Fruit fly (Drosophila melanogaster): ENCODE data around the gene CG8064.

Gene CG8064

dm6 chr3R:18244171-18245043 lies 39.1 kb upstream of the CG8064 start (continued):
- no peak for TF ChIP-seq trem (tag; optimal IDR thresholded peaks at IDR 0.05)
- no peak for TF ChIP-seq prd (optimal IDR thresholded peaks at IDR 0.05)
- TF ChIP-seq prd (GFP tag; IDR thresholded peaks at IDR 0.05), result no peak
- TF ChIP-seq CG9876 (GFP tag; optimal IDR thresholded peaks at IDR 0.05), result no peak
- no peak for TF ChIP-seq Awh (GFP tag; IDR thresholded peaks at IDR 0.05)
- TF ChIP-seq ranshi (GFP tag; IDR thresholded peaks at IDR 0.05), result no peak
- TF ChIP-seq CG7357 (GFP tag; IDR thresholded peaks at IDR 0.05), result no peak
- TF ChIP-seq Opbp (GFP tag; IDR thresholded peaks at IDR 0.05; ENCODE audit: partially characterized antibody), result no peak
- TF ChIP-seq croc (GFP tag; conservative IDR thresholded peaks at IDR 0.05), result no peak
- TF ChIP-seq chn (GFP tag; optimal IDR thresholded peaks at IDR 0.05), result no peak
- peak; percentile 100 for TF ChIP-seq crol (GFP tag; IDR thresholded peaks at IDR 0.05)
- TF ChIP-seq z (GFP tag; IDR thresholded peaks at IDR 0.05), result peak; percentile 51; the same call in 1 of the 3 replicates
- no peak for TF ChIP-seq Lhr (GFP tag; optimal IDR thresholded peaks at IDR 0.05)
- peak; percentile 16 for TF ChIP-seq grau (tag; optimal IDR thresholded peaks at IDR 0.05)
- no peak for TF ChIP-seq Max (GFP tag; optimal IDR thresholded peaks at IDR 0.05)
- TF ChIP-seq NFAT (GFP tag; IDR thresholded peaks at IDR 0.05), result peak; percentile 54; the same call in 1 of the 2 replicates
- TF ChIP-seq Pdp1 (GFP tag; optimal IDR thresholded peaks at IDR 0.05), result no peak
- TF ChIP-seq h (optimal IDR thresholded peaks at IDR 0.05), result no peak
- no peak for TF ChIP-seq cato (GFP tag; optimal IDR thresholded peaks at IDR 0.05; ENCODE audit: borderline replicate concordance)
- no peak for TF ChIP-seq ara (GFP tag; IDR thresholded peaks at IDR 0.05)
- TF ChIP-seq Dll (GFP tag; IDR thresholded peaks at IDR 0.05; ENCODE audit: partially characterized antibody), result peak; percentile 41; the same call in 1 of the 4 replicates
- no peak for TF ChIP-seq CG1233 (GFP tag; optimal IDR thresholded peaks at IDR 0.05)
- no peak for TF ChIP-seq hkb (optimal IDR thresholded peaks at IDR 0.05)
- no peak for TF ChIP-seq hkb (GFP tag; IDR thresholded peaks at IDR 0.05)
- peak; percentile 29; the same call in 1 of the 2 replicates for TF ChIP-seq Ptx1 (GFP tag; IDR thresholded peaks at IDR 0.05)
- TF ChIP-seq zf30C (GFP tag; optimal IDR thresholded peaks at IDR 0.05), result no peak
- TF ChIP-seq CG14710 (tag; optimal IDR thresholded peaks at IDR 0.05), result no peak
- no peak for TF ChIP-seq CG7271 (tag; optimal IDR thresholded peaks at IDR 0.05)
- no peak for TF ChIP-seq ase (GFP tag; IDR thresholded peaks at IDR 0.05)
- no peak for TF ChIP-seq CG6654 (GFP tag; optimal IDR thresholded peaks at IDR 0.05)
- no peak for TF ChIP-seq sna (GFP tag; IDR thresholded peaks at IDR 0.05; ENCODE audit: partially characterized antibody)
- TF ChIP-seq CG6272 (GFP tag; IDR thresholded peaks at IDR 0.05), result no peak
- TF ChIP-seq CG8388 (GFP tag; optimal IDR thresholded peaks at IDR 0.05), result peak; percentile 99
- peak; percentile 63 for TF ChIP-seq CG1832 (GFP tag; optimal IDR thresholded peaks at IDR 0.05)
- TF ChIP-seq CG11723 (GFP tag; optimal IDR thresholded peaks at IDR 0.05), result no peak
- TF ChIP-seq CG4424 (GFP tag; optimal IDR thresholded peaks at IDR 0.05), result no peak
- TF ChIP-seq lilli (GFP tag; optimal IDR thresholded peaks at IDR 0.05), result no peak
- peak; percentile 88 for TF ChIP-seq CG8281 (tag; optimal IDR thresholded peaks at IDR 0.05)
- TF ChIP-seq vvl (GFP tag; IDR thresholded peaks at IDR 0.05), result no peak
- TF ChIP-seq CG15696 (tag; optimal IDR thresholded peaks at IDR 0.05), result no peak
- no peak for TF ChIP-seq gt (GFP tag; IDR thresholded peaks at IDR 0.05)
- no peak for TF ChIP-seq Antp (GFP tag; optimal IDR thresholded peaks at IDR 0.05)
- no peak for TF ChIP-seq CG13624 (GFP tag; optimal IDR thresholded peaks at IDR 0.05)
- no peak for TF ChIP-seq en (GFP tag; optimal IDR thresholded peaks at IDR 0.05)
- TF ChIP-seq CG7839 (tag; optimal IDR thresholded peaks at IDR 0.05), result no peak
- TF ChIP-seq lmd (GFP tag; IDR thresholded peaks at IDR 0.05), result peak; percentile 42; the same call in 1 of the 2 replicates
- TF ChIP-seq nom (GFP tag; optimal IDR thresholded peaks at IDR 0.05), result peak; percentile 61
- TF ChIP-seq gce (GFP tag; IDR thresholded peaks at IDR 0.05), result no peak
- TF ChIP-seq grn (GFP tag; optimal IDR thresholded peaks at IDR 0.05), result no peak
- no peak for TF ChIP-seq CG14441 (GFP tag; IDR thresholded peaks at IDR 0.05)

Measured in whole organism, embryonic.